Worm (Caenorhabditis elegans): ENCODE results near the gene osm-6.

DNA sequence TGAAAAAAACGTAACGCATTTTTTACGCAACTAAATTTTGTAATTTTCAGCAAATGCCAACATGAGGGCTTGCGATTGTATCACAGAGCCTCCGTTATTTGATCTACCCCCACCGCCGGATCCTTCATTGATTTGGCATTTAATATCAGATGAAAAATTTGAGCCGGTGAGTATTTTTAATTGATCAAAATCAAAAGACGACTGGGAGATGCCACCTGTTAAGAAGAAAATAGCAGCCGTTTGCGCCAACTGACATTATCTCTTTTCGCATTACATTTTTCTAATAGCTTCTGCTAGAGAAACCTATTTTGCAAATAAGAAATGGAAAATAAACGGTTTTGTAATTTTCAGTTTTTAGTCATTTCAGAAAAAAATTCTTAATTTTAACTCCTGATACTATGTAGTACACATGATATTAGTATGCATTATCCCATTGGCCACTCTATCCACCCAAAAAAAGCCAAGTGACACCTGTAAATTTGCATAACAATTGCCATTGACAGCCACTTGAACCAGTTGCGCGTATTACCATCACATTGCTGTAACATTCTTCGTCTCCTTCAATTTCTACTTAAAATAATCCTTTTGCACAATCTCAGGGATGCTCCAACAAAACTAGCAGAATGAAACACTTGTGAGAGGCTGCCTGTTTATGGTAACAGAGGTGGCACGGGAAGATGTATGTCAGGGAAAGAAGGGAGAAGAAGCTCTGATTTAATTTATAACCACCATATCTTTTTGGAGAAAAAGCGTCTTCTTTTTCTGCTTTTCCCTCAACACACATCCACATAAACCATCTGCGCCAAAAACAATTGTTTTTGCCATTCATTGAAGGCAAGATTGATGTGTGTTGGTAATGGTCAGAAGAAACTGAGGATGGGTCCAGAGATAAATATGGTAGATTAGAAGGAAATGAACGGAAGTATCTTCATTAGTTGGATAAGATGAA lies 31.4 kb upstream of the osm-6 start, which contains the start of gene F58H1.5:
- TF ChIP-seq nfya-1 (tag; optimal IDR thresholded peaks at IDR 0.05) (no peak), npax-4 (tag; optimal IDR thresholded peaks at IDR 0.05) (no peak), ets-4 (tag; optimal IDR thresholded peaks at IDR 0.05) (no peak), pax-1 (tag; optimal IDR thresholded peaks at IDR 0.05) (no peak), hlh-30 (tag; optimal IDR thresholded peaks at IDR 0.05; ENCODE audit: insufficient read depth) (no peak), C38D4.7 (GFP tag; optimal IDR thresholded peaks at IDR 0.05) (no peak), pag-3 (tag; optimal IDR thresholded peaks at IDR 0.05; ENCODE audit: borderline replicate concordance) (no peak), hlh-15 (tag; optimal IDR thresholded peaks at IDR 0.05) (no peak), lin-11 (tag; optimal IDR thresholded peaks at IDR 0.05) (no peak), nhr-11 (tag; optimal IDR thresholded peaks at IDR 0.05) (no peak), unc-55 (GFP tag; optimal IDR thresholded peaks at IDR 0.05) (no peak), ceh-18 (tag; optimal IDR thresholded peaks at IDR 0.05) (no peak), hlh-6 (tag; optimal IDR thresholded peaks at IDR 0.05) (no peak)
